Worm (Caenorhabditis elegans): ENCODE data around the gene cyn-2.

DNA sequence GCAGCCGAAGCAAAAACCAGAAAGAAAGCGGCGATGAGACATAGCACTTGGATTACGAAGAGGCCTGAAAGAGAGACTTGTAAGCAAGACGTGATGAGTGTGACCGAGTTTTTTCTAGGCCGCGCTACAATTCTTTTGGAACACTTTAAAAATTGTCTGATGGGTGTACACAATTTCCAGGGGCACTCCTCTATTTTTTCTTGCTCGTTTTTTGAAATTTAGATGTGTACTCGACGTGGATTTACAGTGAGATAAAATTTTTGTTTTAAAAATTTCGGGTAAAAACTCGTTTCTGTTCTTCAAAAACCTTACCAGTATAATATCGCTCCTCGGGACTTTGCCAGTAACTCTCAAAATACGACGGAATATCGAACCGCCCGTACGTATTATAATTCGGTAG is 37.3 kb downstream of the cyn-2 start:
- TF ChIP-seq elt-1 (tag; optimal IDR thresholded peaks at IDR 0.05) (no peak), unc-62 (GFP tag; optimal IDR thresholded peaks at IDR 0.05) (no peak), nhr-6 (tag; optimal IDR thresholded peaks at IDR 0.05) (no peak), ama-1 (optimal IDR thresholded peaks at IDR 0.05) (no peak), nhr-11 (tag; optimal IDR thresholded peaks at IDR 0.05) (no peak), lin-13 (GFP tag; optimal IDR thresholded peaks at IDR 0.05) (no peak), nhr-10 (tag; optimal IDR thresholded peaks at IDR 0.05) (no peak)
